Fruit fly (Drosophila melanogaster) whole organism, embryonic: ENCODE results near the gene Sgp.

ENCODE experiments used
- Aef1 ChIP-seq: fragments of 200-800 bp; sonication (Bioruptor generic); IDR thresholded peaks from 3 replicates; pipeline ENCODE4 v1.3.6; 2022; ENCODE audit warnings: missing biosample characterization, missing genetic modification characterization
- Awh ChIP-seq: fragments of 200-800 bp; sonication (Bioruptor generic); IDR thresholded peaks from 2 replicates; pipeline ENCODE4, ENCODE4 v1.3.6; 2022; ENCODE audit warnings: missing biosample characterization, missing genetic modification characterization
- C15 ChIP-seq: fragments of 200-800 bp; sonication (Bioruptor generic); IDR thresholded peaks from 3 replicates; pipeline ENCODE4 v1.3.6; 2022; ENCODE audit warnings: missing biosample characterization, missing genetic modification characterization
- CG14014 ChIP-seq: fragments of 200-800 bp; sonication (Bioruptor generic); IDR thresholded peaks from 2 replicates; pipeline ENCODE4 v1.3.6; 2022; ENCODE audit warnings: missing biosample characterization, missing genetic modification characterization
- CG15514 ChIP-seq: fragments of 200-800 bp; sonication (Bioruptor generic); optimal IDR thresholded peaks from 3 replicates; lab custom pipeline; 2017; ENCODE audit warnings: missing biosample characterization, missing genetic modification characterization, mild to moderate bottlenecking, moderate library complexity, missing genetic modification reagents
- CG1647 ChIP-seq: fragments of 200-800 bp; sonication (Bioruptor generic); optimal IDR thresholded peaks from 3 replicates; lab custom pipeline; 2016; ENCODE audit warnings: missing biosample characterization, missing genetic modification characterization
- CG16813 ChIP-seq: fragments of 200-800 bp; sonication (Bioruptor generic); IDR thresholded peaks from 3 replicates; pipeline ENCODE4 v1.3.6; 2022; ENCODE audit warnings: missing biosample characterization, missing genetic modification characterization; ENCODE audit not compliant: partially characterized antibody
- CG16863 ChIP-seq: fragments of 200-800 bp; sonication (Bioruptor generic); optimal IDR thresholded peaks from 3 replicates; lab custom pipeline; 2016; ENCODE audit warnings: missing biosample characterization, missing genetic modification characterization
- CG1792 ChIP-seq: fragments of 200-800 bp; sonication (Bioruptor generic); optimal IDR thresholded peaks from 2 replicates; lab custom pipeline; 2016; ENCODE audit warnings: missing biosample characterization, missing genetic modification characterization
- CG18262 ChIP-seq: fragments of 200-800 bp; optimal IDR thresholded peaks from 3 replicates; lab custom pipeline; 2019; ENCODE audit warnings: missing biosample characterization, mild to moderate bottlenecking, missing genetic modification characterization, moderate library complexity
- CG2875 ChIP-seq: fragments of 200-800 bp; sonication (Bioruptor generic); optimal IDR thresholded peaks from 2 replicates; lab custom pipeline; 2017; ENCODE audit warnings: missing biosample characterization, mild to moderate bottlenecking, missing genetic modification characterization, missing genetic modification reagents
- CG30020 ChIP-seq: fragments of 200-800 bp; optimal IDR thresholded peaks from 2 replicates; lab custom pipeline; 2019; ENCODE audit warnings: missing biosample characterization, mild to moderate bottlenecking, missing genetic modification characterization, moderate library complexity
- CG30403 ChIP-seq: fragments of 200-800 bp; sonication (Bioruptor generic); optimal IDR thresholded peaks from 3 replicates; lab custom pipeline; 2016; ENCODE audit warnings: missing biosample characterization, missing genetic modification characterization
- CG31441 ChIP-seq: fragments of 200-800 bp; sonication (Bioruptor generic); IDR thresholded peaks from 2 replicates; pipeline ENCODE4 v1.3.6; 2022; ENCODE audit warnings: missing biosample characterization, missing genetic modification characterization
- CG4424 ChIP-seq: fragments of 200-800 bp; sonication (Bioruptor generic); optimal IDR thresholded peaks from 3 replicates; lab custom pipeline; 2016; ENCODE audit warnings: missing biosample characterization, missing genetic modification characterization
- CG5180 ChIP-seq: fragments of 200-800 bp; sonication (Bioruptor generic); optimal IDR thresholded peaks from 3 replicates; lab custom pipeline; 2017; ENCODE audit warnings: missing biosample characterization, missing genetic modification characterization, mild to moderate bottlenecking, moderate library complexity, missing genetic modification reagents
- CG9876 ChIP-seq: fragments of 200-800 bp; sonication (Bioruptor generic); optimal IDR thresholded peaks from 2 replicates; lab custom pipeline; 2016; ENCODE audit warnings: missing biosample characterization, missing genetic modification characterization
- Dll ChIP-seq: fragments of 200-800 bp; sonication (Bioruptor generic); IDR thresholded peaks from 4 replicates; pipeline ENCODE4 v1.3.6; 2022; ENCODE audit warnings: missing biosample characterization, missing genetic modification characterization; ENCODE audit not compliant: partially characterized antibody
- E2f2 ChIP-seq: fragments of 200-800 bp; sonication (Bioruptor generic); IDR thresholded peaks from 2 replicates; pipeline ENCODE4 v1.3.6; 2022; ENCODE audit warnings: missing biosample characterization, missing genetic modification characterization
- Ets65A ChIP-seq: fragments of 200-800 bp; sonication (Bioruptor generic); peaks from one replicate; lab custom pipeline; 2016; ENCODE audit warnings: missing biosample characterization, missing genetic modification characterization
- Fer2 ChIP-seq: fragments of 200-800 bp; sonication (Bioruptor generic); optimal IDR thresholded peaks from 2 replicates; lab custom pipeline; 2018; ENCODE audit warnings: missing biosample characterization, mild to moderate bottlenecking, missing genetic modification characterization, moderate library complexity
- HLHmδ ChIP-seq: fragments of 200-800 bp; sonication (Bioruptor generic); optimal IDR thresholded peaks from 2 replicates; lab custom pipeline; 2018; ENCODE audit warnings: missing biosample characterization, mild to moderate bottlenecking, missing genetic modification characterization, moderate library complexity
- Hr3 ChIP-seq: fragments of 200-800 bp; sonication (Bioruptor generic); optimal IDR thresholded peaks from 3 replicates; lab custom pipeline; 2016; ENCODE audit warnings: missing biosample characterization, missing genetic modification characterization
- Hr39 ChIP-seq: fragments of >200 bp; optimal IDR thresholded peaks from 2 replicates; lab custom pipeline; 2017
- Jarid2 ChIP-seq: fragments of 200-800 bp; sonication (Bioruptor generic); optimal IDR thresholded peaks from 3 replicates; lab custom pipeline; 2017; ENCODE audit warnings: mild to moderate bottlenecking, missing biosample characterization, missing genetic modification reagents, missing genetic modification characterization
- Med ChIP-seq: fragments of 200-800 bp; sonication (Bioruptor generic); peaks from one replicate; lab custom pipeline; 2016; ENCODE audit warnings: missing biosample characterization, missing genetic modification characterization, mild to moderate bottlenecking, inconsistent platforms, moderate library complexity
- Myb ChIP-seq: fragments of 200-800 bp; sonication (Bioruptor generic); optimal IDR thresholded peaks from 2 replicates; lab custom pipeline; 2016; ENCODE audit warnings: missing biosample characterization, missing genetic modification characterization
- Nf-YC ChIP-seq: fragments of 200-800 bp; optimal IDR thresholded peaks from 3 replicates; lab custom pipeline; 2019; ENCODE audit warnings: missing biosample characterization, mild to moderate bottlenecking, missing genetic modification characterization, moderate library complexity
- Pdp1 ChIP-seq, 2 experiments: fragments of 200-800 bp; sonication (Bioruptor generic); optimal IDR thresholded peaks; 3 replicates each; lab custom pipeline; 2016; ENCODE audit warnings: missing biosample characterization in 2 of 2, missing genetic modification characterization in 2 of 2, mild to moderate bottlenecking in 1 of 2, moderate library complexity in 1 of 2
- Side ChIP-seq: fragments of 200-800 bp; sonication (Bioruptor generic); optimal IDR thresholded peaks from 2 replicates; lab custom pipeline; 2016; ENCODE audit warnings: missing biosample characterization, missing genetic modification characterization
- Sox102F ChIP-seq: fragments of 200-800 bp; sonication (Bioruptor generic); optimal IDR thresholded peaks from 2 replicates; lab custom pipeline; 2018; ENCODE audit warnings: missing biosample characterization, mild to moderate bottlenecking, missing genetic modification characterization, moderate library complexity
- ash1 ChIP-seq: fragments of 200-800 bp; sonication (Bioruptor generic); optimal IDR thresholded peaks from 2 replicates; lab custom pipeline; 2018; ENCODE audit warnings: missing biosample characterization, mild to moderate bottlenecking, missing genetic modification characterization
- bowl ChIP-seq: fragments of 200-800 bp; sonication (Bioruptor generic); IDR thresholded peaks from 2 replicates; pipeline ENCODE4 v1.3.6; 2022; ENCODE audit warnings: missing biosample characterization, missing genetic modification characterization
- crol ChIP-seq: fragments of 200-800 bp; sonication (Bioruptor generic); IDR thresholded peaks from 2 replicates; pipeline ENCODE4 v1.3.6; 2022; ENCODE audit warnings: missing biosample characterization, missing genetic modification characterization
- dmrt11E ChIP-seq: fragments of 200-800 bp; sonication (Bioruptor generic); optimal IDR thresholded peaks from 3 replicates; lab custom pipeline; 2018; ENCODE audit warnings: missing biosample characterization, mild to moderate bottlenecking, missing genetic modification characterization, moderate library complexity
- gce ChIP-seq: fragments of 200-800 bp; sonication (Bioruptor generic); IDR thresholded peaks from 3 replicates; pipeline ENCODE4 v1.3.6; 2022; ENCODE audit warnings: missing biosample characterization, missing genetic modification characterization
- grau ChIP-seq: fragments of 200-800 bp; optimal IDR thresholded peaks from 3 replicates; lab custom pipeline; 2019; ENCODE audit warnings: missing biosample characterization, mild to moderate bottlenecking, missing genetic modification characterization, moderate library complexity
- hkb ChIP-seq, 2 experiments: fragments of 200-800 bp in 1 of 2; fragments of >200 bp in 1 of 2; sonication (Bioruptor generic) in 1 of 2; IDR thresholded peaks in 1 of 2; optimal IDR thresholded peaks in 1 of 2; 2 replicates each; pipeline versions ENCODE4 v1.3.6 to Lab custom; 2017 to 2022; ENCODE audit warnings: missing biosample characterization in 1 of 2, missing genetic modification characterization in 1 of 2
- ind ChIP-seq: fragments of 200-800 bp; sonication (Bioruptor generic); optimal IDR thresholded peaks from 3 replicates; lab custom pipeline; 2016; ENCODE audit warnings: missing biosample characterization, missing genetic modification characterization
- insv ChIP-seq, 2 experiments: fragments of 200-800 bp; sonication (Bioruptor generic); optimal IDR thresholded peaks; 3 replicates each; lab custom pipeline; 2016 to 2018; ENCODE audit warnings: missing biosample characterization in 2 of 2, missing genetic modification characterization in 2 of 2
- mirr ChIP-seq: fragments of 200-800 bp; sonication (Bioruptor generic); optimal IDR thresholded peaks from 3 replicates; lab custom pipeline; 2018; ENCODE audit warnings: missing biosample characterization, mild to moderate bottlenecking, missing genetic modification characterization
- nerfin-2 ChIP-seq: fragments of 200-800 bp; sonication (Bioruptor generic); IDR thresholded peaks from 2 replicates; pipeline ENCODE4 v1.3.6; 2022; ENCODE audit warnings: missing biosample characterization, missing genetic modification characterization; ENCODE audit not compliant: partially characterized antibody
- nom ChIP-seq: fragments of 200-800 bp; sonication (Bioruptor generic); optimal IDR thresholded peaks from 2 replicates; lab custom pipeline; 2017; ENCODE audit warnings: missing biosample characterization, missing genetic modification characterization, mild to moderate bottlenecking, moderate library complexity, missing genetic modification reagents
- pan ChIP-seq, 4 experiments: fragments of >200 bp in 3 of 4; fragments of 200-800 bp in 1 of 4; sonication (Bioruptor generic) in 1 of 4; optimal IDR thresholded peaks in 3 of 4; IDR thresholded peaks in 1 of 4; 2 replicates each; pipeline versions ENCODE4 v1.3.6 to Lab custom; 2017 to 2022; ENCODE audit warnings: missing biosample characterization in 2 of 4, missing genetic modification characterization in 2 of 4, mixed read lengths in 1 of 4
- sens ChIP-seq: fragments of 200-800 bp; sonication (Bioruptor generic); peaks from one replicate; lab custom pipeline; 2016; ENCODE audit warnings: missing biosample characterization, missing genetic modification characterization
- ssp ChIP-seq: fragments of 200-800 bp; sonication (Bioruptor generic); IDR thresholded peaks from 2 replicates; pipeline ENCODE4 v1.3.6; 2022; ENCODE audit warnings: missing biosample characterization, missing genetic modification characterization
- stc ChIP-seq: fragments of 200-800 bp; sonication (Bioruptor generic); IDR thresholded peaks from 2 replicates; pipeline ENCODE4 v1.3.6; 2022; ENCODE audit warnings: missing biosample characterization, missing genetic modification characterization
- sug ChIP-seq: fragments of 200-800 bp; optimal IDR thresholded peaks from 2 replicates; lab custom pipeline; 2019; ENCODE audit warnings: missing biosample characterization, mild to moderate bottlenecking, missing genetic modification characterization, moderate library complexity
- wek ChIP-seq: fragments of 200-800 bp; sonication (Bioruptor generic); optimal IDR thresholded peaks from 3 replicates; lab custom pipeline; 2018; ENCODE audit warnings: missing biosample characterization, mild to moderate bottlenecking, missing genetic modification characterization, moderate library complexity
- zen ChIP-seq: fragments of 200-800 bp; sonication (Bioruptor generic); optimal IDR thresholded peaks from 3 replicates; lab custom pipeline; 2018; ENCODE audit warnings: missing biosample characterization, mild to moderate bottlenecking, missing genetic modification characterization, moderate library complexity
- zfh2 ChIP-seq: fragments of 200-800 bp; sonication (Bioruptor generic); optimal IDR thresholded peaks from 2 replicates; lab custom pipeline; 2016; ENCODE audit warnings: missing biosample characterization, missing genetic modification characterization

Gene Sgp

dm6 chr2L:8485562-8485961, 33.9 kb upstream of the Sgp start (continued):
- TF ChIP-seq Side (no peak), ssp (GFP tag; lab: Robert Waterston, UW) (no peak), CG31441 (GFP tag; lab: Robert Waterston, UW) (no peak), Ets65A (GFP tag; lab: Kevin White, UChicago) (no peak), Hr3 (GFP tag; lab: Kevin White, UChicago) (no peak), Jarid2 (GFP tag; lab: Kevin White, UChicago) (no peak), zfh2 (GFP tag; lab: Kevin White, UChicago) (no peak), ash1 (GFP tag; lab: Kevin White, UChicago) (no peak), HLHmδ (GFP tag; lab: Kevin White, UChicago) (no peak), CG9876 (GFP tag; lab: Kevin White, UChicago) (no peak), CG2875 (GFP tag; lab: Kevin White, UChicago) (no peak), CG30403 (no peak), sug (peak; percentile 1), CG1792 (GFP tag; lab: Kevin White, UChicago) (no peak), dmrt11E (tag; lab: Kevin White, UChicago) (no peak), E2f2 (GFP tag; lab: Robert Waterston, UW) (no peak), ind (GFP tag; lab: Kevin White, UChicago) (no peak), Aef1 (GFP tag; lab: Robert Waterston, UW) (no peak), insv (GFP tag; optimal IDR thresholded peaks at IDR 0.05; lab: Kevin White, UChicago) (no peak), hkb (optimal IDR thresholded peaks at IDR 0.05; lab: Kevin White, UChicago) (no peak), hkb (GFP tag; IDR thresholded peaks at IDR 0.05; lab: Robert Waterston, UW) (no peak), nerfin-2 (peak; percentile 79), CG30020 (tag; lab: Kevin White, UChicago) (no peak), Med (GFP tag; lab: Kevin White, UChicago) (peak; percentile 76), pan (optimal IDR thresholded peaks at IDR 0.05; lab: Kevin White, UChicago) (no peak), pan (GFP tag; optimal IDR thresholded peaks at IDR 0.05 in 1 of 2, IDR thresholded peaks at IDR 0.05 in 1 of 2) (peak in 1 of 2 experiments; percentile 11), Dll (GFP tag; lab: Robert Waterston, UW) (0 out of 4 replicates have a peak, but pooled peaks have one; percentile 26), CG15514 (GFP tag; lab: Kevin White, UChicago) (no peak), Fer2 (tag; lab: Kevin White, UChicago) (no peak), Hr39 (lab: Kevin White, UChicago) (no peak), Awh (GFP tag; lab: Robert Waterston, UW) (no peak), CG18262 (no peak), C15 (GFP tag; lab: Robert Waterston, UW) (no peak), gce (GFP tag; lab: Robert Waterston, UW) (no peak), bowl (GFP tag; lab: Robert Waterston, UW) (0 out of 2 replicates have a peak, but pooled peaks have one; percentile 24), CG1647 (GFP tag; lab: Kevin White, UChicago) (no peak), crol (GFP tag; lab: Robert Waterston, UW) (no peak), CG4424 (GFP tag; lab: Kevin White, UChicago) (no peak), wek (GFP tag; lab: Kevin White, UChicago) (no peak), CG5180 (GFP tag; lab: Kevin White, UChicago) (no peak), CG16863 (no peak), Sox102F (GFP tag; lab: Kevin White, UChicago) (no peak), zen (tag; lab: Kevin White, UChicago) (no peak), Myb (GFP tag; lab: Kevin White, UChicago) (no peak), CG14014 (GFP tag; lab: Robert Waterston, UW) (no peak), Pdp1 (GFP tag; optimal IDR thresholded peaks at IDR 0.05; lab: Kevin White, UChicago) (no peak), mirr (GFP tag; lab: Kevin White, UChicago) (no peak), Nf-YC (tag; lab: Kevin White, UChicago) (no peak), sens (GFP tag; lab: Kevin White, UChicago) (peak; percentile 87), stc (GFP tag; lab: Robert Waterston, UW) (no peak), nom (GFP tag; lab: Kevin White, UChicago) (no peak), CG16813 (GFP tag; lab: Robert Waterston, UW) (peak; percentile 66), grau (tag; lab: Kevin White, UChicago) (no peak)
